Worm (Caenorhabditis elegans): ENCODE data around the gene meg-1.

The meg-1 gene

DNA sequence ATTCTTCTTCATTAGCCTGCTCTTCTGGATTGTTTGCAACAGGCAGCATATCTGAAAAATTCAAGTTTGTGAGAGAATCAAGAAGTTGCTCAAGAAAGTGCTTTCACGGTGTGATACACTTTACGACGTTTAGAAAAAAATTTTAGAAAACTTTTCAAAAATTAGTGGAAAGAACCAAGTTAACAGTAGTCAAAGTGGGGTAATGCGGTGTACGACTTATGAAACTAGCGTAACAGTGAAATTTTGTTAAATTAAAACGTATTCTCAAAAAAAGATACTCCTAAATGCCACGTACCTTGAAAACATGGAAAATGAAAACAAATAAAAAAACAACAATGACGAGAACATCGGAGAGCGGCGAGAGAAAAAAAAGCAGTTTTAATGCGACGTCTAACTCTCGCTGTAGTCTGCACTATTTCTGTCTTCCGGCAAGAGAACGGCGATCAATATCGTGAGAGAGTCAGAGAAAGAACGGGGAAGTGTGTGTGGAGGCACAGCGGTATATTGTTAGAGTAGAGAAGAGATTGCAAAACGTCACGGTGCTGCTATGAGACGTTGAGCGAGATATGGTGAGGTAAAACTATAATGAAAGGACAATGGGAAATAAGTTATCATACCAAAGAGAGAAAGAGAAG, 12.2 kb downstream of the meg-1 start, which contains the start of gene ekl-5 (continued):
- TF ChIP-seq lin-13 (GFP tag; optimal IDR thresholded peaks at IDR 0.05) (no peak), efl-1 (optimal IDR thresholded peaks at IDR 0.05) (peak; percentile 33 to 56), efl-1 (GFP tag; optimal IDR thresholded peaks at IDR 0.05 in 1 of 2) (no peak), lir-3 (tag; optimal IDR thresholded peaks at IDR 0.05; ENCODE audit: poor library complexity) (no peak), C04F5.9 (tag; optimal IDR thresholded peaks at IDR 0.05) (no peak), nhr-84 (tag; optimal IDR thresholded peaks at IDR 0.05) (no peak), unc-130 (tag; optimal IDR thresholded peaks at IDR 0.05) (no peak), ceh-88 (GFP tag; IDR thresholded peaks at IDR 0.05) (no peak), egl-13 (tag; optimal IDR thresholded peaks at IDR 0.05) (no peak), isw-1 (GFP tag; IDR thresholded peaks at IDR 0.05) (no peak), snu-23 (GFP tag; optimal IDR thresholded peaks at IDR 0.05) (peak; percentile 74), tlp-1 (tag; optimal IDR thresholded peaks at IDR 0.05) (no peak), ceh-63 (GFP tag; optimal IDR thresholded peaks at IDR 0.05) (no peak), lin-35 (GFP tag; optimal IDR thresholded peaks at IDR 0.05) (peak; percentile 21 to 55)

DNA sequence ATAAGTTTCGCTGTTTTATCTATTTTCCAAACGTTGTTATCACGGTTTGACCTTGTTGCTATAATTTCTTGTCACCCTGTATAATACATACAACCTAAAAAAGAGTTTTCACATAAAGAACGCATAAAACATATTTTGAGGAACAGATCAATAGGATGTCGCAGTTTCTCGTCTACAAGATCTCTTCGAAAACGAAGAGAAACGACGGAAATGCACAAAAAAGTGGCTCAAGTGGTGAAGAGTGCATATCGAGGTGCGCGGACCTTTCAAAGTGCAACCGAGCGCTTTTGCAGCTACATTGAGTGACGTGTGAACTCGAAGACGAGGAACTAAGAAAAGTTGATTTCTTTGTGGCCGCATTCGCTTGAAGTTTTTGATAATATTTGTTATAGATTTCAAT, 15.1 kb downstream of the meg-1 start, which contains the start of gene Y26E6A.2:
Gene Y26E6A.2 (minus strand): TSS at position 101 of the 400 bp plus-strand sequence.
- TF ChIP-seq lin-14 (GFP tag; optimal IDR thresholded peaks at IDR 0.05), result peak; percentile 50
- TF ChIP-seq jun-1 (tag; optimal IDR thresholded peaks at IDR 0.05), result no peak

DNA sequence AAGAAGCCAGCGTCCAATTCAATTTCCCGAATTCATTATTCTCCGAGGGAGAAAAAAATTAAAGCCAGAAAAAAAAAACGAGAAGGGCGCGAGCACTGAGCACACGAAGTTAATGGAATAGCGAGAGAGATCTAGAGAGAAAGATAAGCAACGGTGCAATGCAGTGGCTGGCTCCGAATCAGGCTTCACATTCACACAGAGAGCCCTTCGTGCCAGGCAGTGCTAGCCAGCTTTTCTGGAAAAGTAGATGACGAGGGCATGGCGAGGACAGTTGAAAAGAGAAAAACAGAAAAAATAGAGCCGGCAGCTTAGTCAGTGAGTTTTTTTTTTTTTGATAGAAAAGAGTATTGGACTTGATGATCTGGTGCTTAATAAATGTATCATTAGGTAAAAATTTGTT, 15.8 kb downstream of the meg-1 start:
- TF ChIP-seq egl-13 (tag; optimal IDR thresholded peaks at IDR 0.05) (peak; percentile 7), pax-3 (tag; optimal IDR thresholded peaks at IDR 0.05) (peak; percentile 4), sptf-1 (tag; optimal IDR thresholded peaks at IDR 0.05) (no peak), unc-30 (tag; optimal IDR thresholded peaks at IDR 0.05) (peak; percentile 24), elt-2 (tag; optimal IDR thresholded peaks at IDR 0.05) (no peak), nhr-47 (tag; optimal IDR thresholded peaks at IDR 0.05) (peak; percentile 40), grh-1 (GFP tag; IDR thresholded peaks at IDR 0.05) (no peak), nhr-71 (tag; optimal IDR thresholded peaks at IDR 0.05) (peak; percentile 45), lin-14 (GFP tag; optimal IDR thresholded peaks at IDR 0.05) (peak; percentile 48), swsn-7 (tag; optimal IDR thresholded peaks at IDR 0.05) (peak; percentile 30), dsc-1 (tag; optimal IDR thresholded peaks at IDR 0.05) (peak; percentile 52), alr-1 (tag; optimal IDR thresholded peaks at IDR 0.05; ENCODE audit: borderline replicate concordance) (no peak), fkh-10 (GFP tag; optimal IDR thresholded peaks at IDR 0.05) (peak; percentile 47), fkh-8 (tag; optimal IDR thresholded peaks at IDR 0.05) (peak; percentile 84)

DNA sequence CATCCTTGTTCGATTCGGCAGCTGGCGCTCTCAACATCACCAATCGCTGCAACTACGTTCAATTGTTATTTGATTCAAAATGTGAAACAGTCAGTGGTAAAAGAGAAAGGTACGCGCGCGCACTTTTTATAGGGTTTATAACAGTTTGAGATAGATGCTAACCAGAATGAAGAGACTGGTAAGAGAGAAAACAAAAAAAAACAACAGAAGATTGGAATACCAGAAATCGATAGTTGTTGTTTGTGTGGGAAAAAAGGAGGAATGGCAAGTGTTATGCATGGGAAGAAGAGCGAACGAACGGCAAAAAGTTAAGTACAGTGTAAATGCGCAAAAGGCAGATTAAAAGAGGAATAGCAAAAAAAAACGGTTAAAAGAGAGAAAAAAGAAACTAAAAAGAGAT, 19.6 kb downstream of the meg-1 start, which contains the start of gene Y26E6A.3:
Gene Y26E6A.3 (minus strand): TSS at position 101 of the 400 bp plus-strand sequence.
- TF ChIP-seq efl-3 (GFP tag; optimal IDR thresholded peaks at IDR 0.05) (no peak), blmp-1 (tag; optimal IDR thresholded peaks at IDR 0.05) (peak; percentile 44)

DNA sequence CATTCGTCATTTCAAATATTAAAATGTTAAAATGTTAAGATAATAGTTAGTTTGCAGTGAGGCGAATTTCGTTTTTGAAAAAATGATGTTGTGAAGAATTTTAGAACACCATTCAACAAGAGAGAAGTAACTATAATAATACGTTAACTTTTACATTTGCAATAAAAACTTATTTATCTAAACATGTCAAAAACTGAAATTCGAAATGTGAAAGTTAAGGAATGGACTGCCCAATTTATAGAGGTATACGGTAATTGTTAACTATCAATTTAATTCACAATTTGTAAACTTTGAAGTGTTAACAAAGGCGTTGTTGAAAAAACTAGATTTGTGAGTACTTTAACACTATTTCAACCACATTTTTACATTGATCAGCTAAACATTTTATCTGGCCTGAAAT, 25.7 kb downstream of the meg-1 start:
- no peak for TF ChIP-seq ceh-88 (GFP tag; IDR thresholded peaks at IDR 0.05)
- TF ChIP-seq aha-1 (tag; optimal IDR thresholded peaks at IDR 0.05), result no peak
- TF ChIP-seq efl-1 (optimal IDR thresholded peaks at IDR 0.05), result no peak
- TF ChIP-seq efl-1 (GFP tag; optimal IDR thresholded peaks at IDR 0.05 in 1 of 2), result peak in 1 of 2 experiments; percentile 30
- TF ChIP-seq fos-1 (tag; optimal IDR thresholded peaks at IDR 0.05), result no peak

DNA sequence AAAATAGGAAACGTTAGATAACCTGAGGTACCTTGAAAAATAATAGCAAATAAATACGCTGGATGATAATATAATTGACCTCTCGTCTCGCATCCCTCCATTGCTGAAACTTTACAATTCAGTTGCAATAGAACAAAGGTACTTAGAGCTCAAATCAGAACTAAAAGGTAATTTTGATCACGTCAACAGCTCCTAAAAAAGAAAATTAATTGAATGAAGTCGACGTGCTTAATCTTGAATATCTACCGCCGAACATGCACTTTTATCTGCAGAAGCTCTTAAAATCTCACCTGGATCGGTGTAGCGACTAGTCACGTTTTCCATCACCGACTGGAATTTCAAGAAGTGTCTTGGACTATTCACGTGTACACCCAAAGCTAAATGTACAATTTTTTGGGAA, 26.1 kb downstream of the meg-1 start, which contains the start of gene sra-39:
Gene sra-39 (minus strand): TSS at position 101 of the 400 bp plus-strand sequence.
- TF ChIP-seq efl-3 (GFP tag; optimal IDR thresholded peaks at IDR 0.05), result no peak
- peak; percentile 18 for TF ChIP-seq nhr-85 (tag)
- no peak for TF ChIP-seq unc-98 (GFP tag; IDR thresholded peaks at IDR 0.05)
